Worm (Caenorhabditis elegans) whole organism, L4 larva: ENCODE data around the gene srbc-78.

Experiments used
- R02D3.7 ChIP-seq: fragments of 150-350 bp; sonication (generic microtip); optimal IDR thresholded peaks from 3 replicates; lab custom pipeline; 2014; ENCODE audit warnings: missing biosample characterization, missing genetic modification characterization
- Y105C5A.15 ChIP-seq: fragments of 200-800 bp; sonication (Bioruptor generic); IDR thresholded peaks from 2 replicates; pipeline ENCODE4 v1.3.6; 2022; ENCODE audit warnings: missing genetic modification characterization, missing compliant biosample characterization
- ZK337.2 ChIP-seq: fragments of 200-800 bp; sonication (Bioruptor generic); IDR thresholded peaks from 2 replicates; pipeline ENCODE4 v1.3.6; 2022; ENCODE audit warnings: missing genetic modification reagents, missing genetic modification characterization, missing compliant biosample characterization
- aly-2 ChIP-seq: sonication (generic microtip); optimal IDR thresholded peaks from 2 replicates; lab custom pipeline; 2018; ENCODE audit warnings: missing biosample characterization, missing genetic modification characterization
- ceh-20 ChIP-seq: fragments of 200-800 bp; sonication (Bioruptor generic); IDR thresholded peaks from 2 replicates; pipeline ENCODE4 v1.3.6; 2022; ENCODE audit warnings: missing genetic modification reagents, missing genetic modification characterization, missing compliant biosample characterization
- ceh-32 ChIP-seq: sonication (generic microtip); optimal IDR thresholded peaks from 2 replicates; lab custom pipeline; 2016; ENCODE audit warnings: mild to moderate bottlenecking, missing genetic modification characterization, missing compliant biosample characterization; ENCODE audit not compliant: poor library complexity
- dmd-8 ChIP-seq: fragments of 200-800 bp; sonication (Bioruptor generic); IDR thresholded peaks from 2 replicates; pipeline ENCODE4 v1.3.6; 2022; ENCODE audit warnings: missing genetic modification characterization, missing compliant biosample characterization
- dmd-9 ChIP-seq: fragments of 200-800 bp; sonication (Bioruptor generic); IDR thresholded peaks from 2 replicates; pipeline ENCODE4 v1.3.6; 2022; ENCODE audit warnings: missing genetic modification reagents, missing genetic modification characterization, missing compliant biosample characterization
- fkh-10 ChIP-seq: fragments of 150-350 bp; optimal IDR thresholded peaks from 2 replicates; lab custom pipeline; 2014; ENCODE audit warnings: missing biosample characterization, missing genetic modification reagents, missing genetic modification characterization
- lim-7 ChIP-seq: fragments of 200-800 bp; sonication (Bioruptor generic); IDR thresholded peaks from 2 replicates; pipeline ENCODE4 v1.3.6; 2022; ENCODE audit warnings: missing genetic modification characterization, missing compliant biosample characterization
- lin-13 ChIP-seq: fragments of 150-350 bp; optimal IDR thresholded peaks from 2 replicates; lab custom pipeline; 2014; ENCODE audit warnings: missing biosample characterization, missing genetic modification reagents, missing genetic modification characterization
- lin-15B ChIP-seq: fragments of 150-350 bp; sonication (generic microtip); optimal IDR thresholded peaks from 3 replicates; lab custom pipeline; 2014; ENCODE audit warnings: missing biosample characterization, missing genetic modification characterization
- lin-38 ChIP-seq: fragments of 200-800 bp; sonication (Bioruptor generic); IDR thresholded peaks from 2 replicates; pipeline ENCODE4 v1.3.6; 2022; ENCODE audit warnings: missing genetic modification reagents, missing genetic modification characterization, missing compliant biosample characterization
- mxl-2 ChIP-seq: fragments of 200-800 bp; sonication (Bioruptor generic); conservative IDR thresholded peaks from 2 replicates; pipeline ENCODE4 v1.3.6; 2022; ENCODE audit warnings: missing genetic modification reagents, missing genetic modification characterization, missing compliant biosample characterization
- nhr-11 ChIP-seq: fragments of 150-350 bp; optimal IDR thresholded peaks from 2 replicates; lab custom pipeline; 2014; ENCODE audit warnings: missing biosample characterization, missing genetic modification characterization
- set-16 ChIP-seq: fragments of 200-800 bp; sonication (Bioruptor generic); IDR thresholded peaks from 2 replicates; pipeline ENCODE4 v1.3.6; 2022; ENCODE audit warnings: missing genetic modification reagents, missing genetic modification characterization, missing compliant biosample characterization
- unc-62 ChIP-seq, 3 experiments: fragments of 150-350 bp in 1 of 3; sonication (generic microtip); optimal IDR thresholded peaks in 2 of 3; peaks in 1 of 3; 1 replicate in 1 of 3; 2 replicates in 2 of 3; lab custom pipeline; 2014 to 2017; ENCODE audit warnings: missing biosample characterization in 3 of 3, missing genetic modification characterization in 3 of 3, missing genetic modification reagents in 3 of 3, missing genotype in 1 of 3

Gene srbc-78

DNA sequence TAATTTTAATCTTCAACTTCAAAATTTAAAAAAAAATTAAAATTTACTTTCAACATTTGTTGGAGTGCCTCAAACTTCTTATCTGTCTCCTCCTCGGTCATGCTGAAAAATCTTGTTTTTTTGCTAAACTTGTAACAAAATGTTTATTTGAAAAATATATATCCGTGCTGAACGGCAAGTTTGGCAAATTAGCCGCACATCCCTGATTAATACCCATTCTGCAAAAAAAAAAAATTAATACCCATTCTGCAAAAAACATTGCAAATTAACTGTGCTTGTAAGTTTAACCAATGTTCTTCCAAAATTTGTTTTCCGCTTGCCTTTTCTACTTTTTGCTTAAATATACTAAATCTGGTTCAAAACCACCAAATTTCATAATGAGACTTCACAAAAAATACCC, 35.9 kb downstream of the srbc-78 start, which contains the start of gene F48F5.6:
F48F5.6 (minus strand) TSS at position 101 of the 400 bp plus-strand sequence.
- no peak for TF ChIP-seq Y105C5A.15
- no peak for TF ChIP-seq dmd-9 (GFP tag; lab: Robert Waterston, UW)
- TF ChIP-seq lin-13: no peak
- no peak for TF ChIP-seq ZK337.2 (GFP tag; lab: Robert Waterston, UW)
- no peak for TF ChIP-seq fkh-10 (GFP tag; lab: Kevin White, UChicago)
- no peak for TF ChIP-seq aly-2
- TF ChIP-seq mxl-2 (GFP tag; lab: Robert Waterston, UW): no peak
- no peak for TF ChIP-seq lim-7 (GFP tag; lab: Robert Waterston, UW)
- TF ChIP-seq ceh-32: no peak
- no peak for TF ChIP-seq R02D3.7 (tag; lab: Kevin White, UChicago)
- no peak for TF ChIP-seq ceh-20 (GFP tag; lab: Robert Waterston, UW)
- TF ChIP-seq, all 104 proteins: peak for 0

ce11 chrV:20451793-20452192, 37.2 kb downstream of the srbc-78 start:
- peak; percentile 41 for TF ChIP-seq nhr-11
- TF ChIP-seq lin-15B (tag; lab: Kevin White, UChicago): no peak

ce11 chrV:20445898-20446297, 43.1 kb downstream of the srbc-78 start:
- TF ChIP-seq lin-38 (GFP tag; lab: Robert Waterston, UW) (no peak), dmd-8 (no peak), set-16 (GFP tag; lab: Robert Waterston, UW) (peak; percentile 83), unc-62 (GFP tag; optimal IDR thresholded peaks at IDR 0.05 in 1 of 2; lab: Kevin White, UChicago) (peak in 1 of 2 experiments; percentile 83), unc-62 (tag; optimal IDR thresholded peaks at IDR 0.05; lab: Kevin White, UChicago) (no peak)
